Worm (Caenorhabditis elegans) whole organism, young adult: ENCODE results near the gene txt-5.

ENCODE experiments used
- F37B4.10 ChIP-seq: fragments of 200-800 bp; sonication (Bioruptor generic); IDR thresholded peaks from 2 replicates; pipeline ENCODE4 v1.3.6; 2022; ENCODE audit warnings: missing genetic modification characterization, missing compliant biosample characterization
- attf-6 ChIP-seq: fragments of 200-800 bp; sonication (Bioruptor generic); IDR thresholded peaks from 2 replicates; pipeline ENCODE4 v1.3.6; 2022; ENCODE audit warnings: missing genetic modification reagents, missing genetic modification characterization, missing compliant biosample characterization
- bed-2 ChIP-seq: fragments of 200-800 bp; sonication (Bioruptor generic); IDR thresholded peaks from 2 replicates; pipeline ENCODE4 v1.3.6; 2022; ENCODE audit warnings: missing genetic modification reagents, missing genetic modification characterization, missing compliant biosample characterization
- madf-6 ChIP-seq: fragments of 200-800 bp; sonication (Bioruptor generic); IDR thresholded peaks from 2 replicates; pipeline ENCODE4 v1.3.6; 2022; ENCODE audit warnings: missing genetic modification reagents, missing genetic modification characterization, missing compliant biosample characterization
- nhr-80 ChIP-seq: sonication (generic microtip); optimal IDR thresholded peaks from 2 replicates; lab custom pipeline; 2016; ENCODE audit warnings: missing genetic modification characterization, missing compliant biosample characterization
- tbp1 ChIP-seq: fragments of 200-800 bp; sonication (Bioruptor generic); optimal IDR thresholded peaks from 2 replicates; lab custom pipeline; 2018; ENCODE audit warnings: mild to moderate bottlenecking, missing genetic modification characterization, missing compliant biosample characterization

ce11 chrV:7811758-7812157 is 25.2 kb downstream of the txt-5 start, which contains the start of gene ZK742.4:
- TF ChIP-seq nhr-80 (tag; lab: Kevin White, UChicago) (no peak), attf-6 (GFP tag; lab: Robert Waterston, UW) (no peak), bed-2 (GFP tag; lab: Robert Waterston, UW) (no peak), tbp1 (no peak), F37B4.10 (GFP tag; lab: Robert Waterston, UW) (no peak), madf-6 (GFP tag; lab: Robert Waterston, UW) (no peak)
